Fruit fly (Drosophila melanogaster): ENCODE data around the gene CG12617.

DNA sequence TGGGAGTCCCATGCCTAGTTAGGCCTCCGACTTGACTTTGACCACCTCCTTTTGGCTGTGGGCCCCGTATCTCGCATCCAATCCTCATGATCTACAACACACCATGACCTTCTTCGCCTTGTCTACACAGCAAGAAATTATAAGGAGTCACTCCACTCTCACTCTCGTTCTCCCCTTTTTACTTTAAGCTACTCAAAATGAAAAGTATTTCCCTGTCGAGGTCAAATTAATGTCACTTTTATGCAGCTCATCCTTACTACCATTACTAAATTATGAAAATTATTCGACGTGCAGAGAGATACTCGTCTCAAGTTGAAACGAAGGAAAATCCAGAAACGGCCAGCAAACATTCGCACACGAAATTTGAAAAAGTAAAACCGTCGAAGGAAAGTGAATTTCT is 1.4 kb downstream of the CG12617 start:
- TF ChIP-seq CTCF (optimal IDR thresholded peaks at IDR 0.05): no peak
- no peak for TF ChIP-seq CG8478 (optimal IDR thresholded peaks at IDR 0.05)
